Worm (Caenorhabditis elegans) whole organism, late embryonic: ENCODE results near the gene otpl-1.

Experiments
- ceh-18 ChIP-seq: sonication (generic microtip); optimal IDR thresholded peaks from 2 replicates; lab custom pipeline; 2016; ENCODE audit warnings: missing genetic modification characterization, missing compliant biosample characterization
- ceh-24 ChIP-seq: sonication (generic microtip); optimal IDR thresholded peaks from 2 replicates; lab custom pipeline; 2016; ENCODE audit warnings: mild to moderate bottlenecking, missing genetic modification characterization, missing compliant biosample characterization
- ceh-30 ChIP-seq: fragments of 150-350 bp; optimal IDR thresholded peaks from 2 replicates; lab custom pipeline; 2014; ENCODE audit warnings: missing biosample characterization, missing genetic modification characterization
- ceh-48 ChIP-seq: sonication (generic microtip); optimal IDR thresholded peaks from 2 replicates; lab custom pipeline; 2016; ENCODE audit warnings: missing genetic modification characterization, inconsistent platforms, missing compliant biosample characterization
- hlh-13 ChIP-seq: fragments of 200-800 bp; sonication (Bioruptor generic); optimal IDR thresholded peaks from 2 replicates; lab custom pipeline; 2018; ENCODE audit warnings: mild to moderate bottlenecking, missing genetic modification characterization, missing compliant biosample characterization
- hlh-6 ChIP-seq: sonication (generic microtip); optimal IDR thresholded peaks from 2 replicates; lab custom pipeline; 2016; ENCODE audit warnings: missing genotype, missing genetic modification characterization, missing compliant biosample characterization
- pag-3 ChIP-seq: sonication (generic microtip); optimal IDR thresholded peaks from 2 replicates; lab custom pipeline; 2016; ENCODE audit warnings: missing compliant biosample characterization, missing genetic modification characterization, borderline replicate concordance
- tbx-2 ChIP-seq: sonication (generic microtip); optimal IDR thresholded peaks from 2 replicates; lab custom pipeline; 2016; ENCODE audit warnings: missing genetic modification characterization, missing compliant biosample characterization
- unc-55 ChIP-seq: sonication (generic microtip); optimal IDR thresholded peaks from 2 replicates; lab custom pipeline; 2017; ENCODE audit warnings: missing biosample characterization, missing genetic modification reagents, missing genetic modification characterization
- unc-86 ChIP-seq: sonication (generic microtip); optimal IDR thresholded peaks from 2 replicates; lab custom pipeline; 2016; ENCODE audit warnings: missing genetic modification characterization, missing compliant biosample characterization

DNA sequence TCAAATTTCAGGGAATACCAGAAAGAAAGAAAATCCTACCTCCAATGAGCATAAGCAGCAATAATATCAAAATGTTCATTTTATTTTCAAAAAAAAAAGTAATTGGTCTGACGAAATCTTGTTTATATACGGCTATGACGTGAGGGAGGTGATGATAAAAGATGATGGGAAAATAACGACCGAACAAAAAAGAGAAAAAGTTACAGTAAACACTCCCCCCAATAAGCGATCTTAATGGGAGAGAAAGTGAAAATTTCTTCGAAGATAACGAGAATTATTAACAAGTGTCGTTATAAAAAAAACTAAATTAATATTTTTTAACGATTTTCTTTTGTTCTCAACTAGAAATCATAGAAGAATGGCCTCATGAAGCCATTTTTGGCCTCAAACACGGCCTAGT is 31.2 kb downstream of the otpl-1 start, which contains the start of gene Y37E11B.7:
- no peak for TF ChIP-seq unc-55
- no peak for TF ChIP-seq ceh-18 (tag; lab: Kevin White, UChicago)
- no peak for TF ChIP-seq hlh-13 (GFP tag; lab: Kevin White, UChicago)
- no peak for TF ChIP-seq unc-86 (tag; lab: Kevin White, UChicago)
- TF ChIP-seq tbx-2 (tag; lab: Kevin White, UChicago): no peak
- no peak for TF ChIP-seq pag-3 (tag; lab: Kevin White, UChicago)
- TF ChIP-seq ceh-48 (tag; lab: Kevin White, UChicago): no peak
- TF ChIP-seq ceh-30: no peak
- no peak for TF ChIP-seq hlh-6 (tag; lab: Kevin White, UChicago)
- no peak for TF ChIP-seq ceh-24 (tag; lab: Kevin White, UChicago)
